Worm (Caenorhabditis elegans) whole organism, L1 larva: ENCODE measurements around the gene F59B10.6.
A peak's percentile ranks its signal among the peaks of the same experiment; 100 is the strongest.

Experiments used
- C16A3.4 ChIP-seq: fragments of 150-350 bp; optimal IDR thresholded peaks from 2 replicates; lab custom pipeline; 2014; ENCODE audit warnings: missing biosample characterization, missing genetic modification characterization
- aha-1 ChIP-seq: fragments of 150-350 bp; optimal IDR thresholded peaks from 2 replicates; lab custom pipeline; 2014; ENCODE audit warnings: missing biosample characterization, missing genetic modification characterization
- aly-2 ChIP-seq: fragments of 150-350 bp; optimal IDR thresholded peaks from 2 replicates; lab custom pipeline; 2014; ENCODE audit warnings: missing biosample characterization, missing genetic modification characterization
- blmp-1 ChIP-seq: fragments of 150-350 bp; optimal IDR thresholded peaks from 2 replicates; lab custom pipeline; 2014; ENCODE audit warnings: missing biosample characterization, missing genetic modification characterization
- ceh-63 ChIP-seq: fragments of 200-800 bp; sonication (Bioruptor generic); optimal IDR thresholded peaks from 2 replicates; lab custom pipeline; 2018; ENCODE audit warnings: mild to moderate bottlenecking, missing genetic modification characterization, missing compliant biosample characterization
- ceh-90 ChIP-seq: sonication (generic microtip); optimal IDR thresholded peaks from 2 replicates; lab custom pipeline; 2016; ENCODE audit warnings: missing genetic modification characterization, missing compliant biosample characterization
- ces-1 ChIP-seq: fragments of 150-350 bp; optimal IDR thresholded peaks from 2 replicates; lab custom pipeline; 2014; ENCODE audit warnings: missing biosample characterization, missing genetic modification reagents, missing genetic modification characterization
- dpl-1 ChIP-seq, 3 experiments: fragments of 150-350 bp in 2 of 3; sonication (generic microtip) in 1 of 3; optimal IDR thresholded peaks; 2 replicates each; lab custom pipeline; 2014 to 2017; ENCODE audit warnings: missing biosample characterization in 3 of 3, missing genetic modification characterization in 3 of 3, missing genetic modification reagents in 3 of 3
- efl-1 ChIP-seq, 4 experiments: fragments of 150-350 bp; optimal IDR thresholded peaks in 3 of 4; peaks in 1 of 4; 1 replicate in 1 of 4; 2 replicates in 3 of 4; lab custom pipeline; 2014; ENCODE audit warnings: missing biosample characterization in 2 of 4, missing genetic modification characterization in 2 of 4, missing genetic modification reagents in 2 of 4
- elt-3 ChIP-seq, 6 experiments: fragments of 150-350 bp in 1 of 6; sonication (generic microtip); optimal IDR thresholded peaks; 2 replicates each; lab custom pipeline; 2017 to 2018; ENCODE audit warnings: missing biosample characterization in 6 of 6, missing genetic modification characterization in 6 of 6, inconsistent platforms in 1 of 6
- fkh-8 ChIP-seq: sonication (generic microtip); optimal IDR thresholded peaks from 2 replicates; lab custom pipeline; 2016; ENCODE audit warnings: mild to moderate bottlenecking, missing genetic modification characterization, missing compliant biosample characterization
- hlh-17 ChIP-seq: fragments of 200-800 bp; sonication (Bioruptor generic); optimal IDR thresholded peaks from 2 replicates; lab custom pipeline; 2018; ENCODE audit warnings: missing genetic modification characterization, mild to moderate bottlenecking, missing compliant biosample characterization, moderate library complexity, borderline replicate concordance
- isw-1 ChIP-seq: fragments of 200-800 bp; sonication (Bioruptor generic); IDR thresholded peaks from 2 replicates; pipeline ENCODE4 v1.3.6; 2022; ENCODE audit warnings: missing genetic modification characterization, missing compliant biosample characterization
- lin-14 ChIP-seq: fragments of 200-800 bp; sonication (Bioruptor generic); optimal IDR thresholded peaks from 2 replicates; lab custom pipeline; 2018; ENCODE audit warnings: mild to moderate bottlenecking, missing genetic modification characterization, moderate library complexity, missing compliant biosample characterization
- lin-15B ChIP-seq: fragments of 150-350 bp; sonication (generic microtip); optimal IDR thresholded peaks from 3 replicates; lab custom pipeline; 2014; ENCODE audit warnings: missing biosample characterization, missing genetic modification characterization
- lin-35 ChIP-seq, 2 experiments: fragments of 150-350 bp; optimal IDR thresholded peaks; 2 replicates each; lab custom pipeline; 2014; ENCODE audit warnings: missing biosample characterization in 2 of 2, missing genetic modification characterization in 2 of 2, missing genetic modification reagents in 2 of 2
- lir-3 ChIP-seq: sonication (generic microtip); optimal IDR thresholded peaks from 2 replicates; lab custom pipeline; 2016; ENCODE audit warnings: mild to moderate bottlenecking, missing genetic modification characterization, moderate library complexity, missing compliant biosample characterization; ENCODE audit not compliant: poor library complexity
- lsy-2 ChIP-seq, 2 experiments: fragments of 150-350 bp; optimal IDR thresholded peaks; 2 replicates each; lab custom pipeline; 2014; ENCODE audit warnings: missing biosample characterization in 2 of 2, missing genetic modification characterization in 2 of 2
- mab-9 ChIP-seq: fragments of 200-800 bp; sonication (Bioruptor generic); IDR thresholded peaks from 2 replicates; pipeline ENCODE4 v1.3.6; 2022; ENCODE audit warnings: missing genetic modification reagents, missing genetic modification characterization, missing compliant biosample characterization
- mdl-1 ChIP-seq, 2 experiments: fragments of 150-350 bp; optimal IDR thresholded peaks; 2 replicates each; lab custom pipeline; 2014 to 2017; ENCODE audit warnings: missing biosample characterization in 2 of 2, missing genetic modification characterization in 2 of 2, inconsistent platforms in 1 of 2
- mep-1 ChIP-seq: fragments of 150-350 bp; optimal IDR thresholded peaks from 2 replicates; lab custom pipeline; 2014; ENCODE audit warnings: missing biosample characterization, missing genetic modification characterization
- nhr-12 ChIP-seq: sonication (generic microtip); optimal IDR thresholded peaks from 2 replicates; lab custom pipeline; 2017; ENCODE audit warnings: missing biosample characterization, missing genetic modification characterization
- nhr-20 ChIP-seq: sonication (generic microtip); optimal IDR thresholded peaks from 2 replicates; lab custom pipeline; 2016; ENCODE audit warnings: mild to moderate bottlenecking, missing genetic modification characterization, missing compliant biosample characterization
- nhr-71 ChIP-seq: sonication (generic microtip); optimal IDR thresholded peaks from 2 replicates; lab custom pipeline; 2016; ENCODE audit warnings: mild to moderate bottlenecking, missing genetic modification characterization, moderate library complexity, missing compliant biosample characterization
- nhr-85 ChIP-seq: sonication (generic microtip); peaks from one replicate; lab custom pipeline; 2016; ENCODE audit warnings: missing genetic modification characterization, inconsistent platforms, missing compliant biosample characterization
- nhr-90 ChIP-seq: sonication (generic microtip); optimal IDR thresholded peaks from 2 replicates; lab custom pipeline; 2016; ENCODE audit warnings: mild to moderate bottlenecking, missing genetic modification characterization, missing compliant biosample characterization; ENCODE audit not compliant: poor library complexity
- pax-3 ChIP-seq: fragments of 200-800 bp; sonication (Bioruptor generic); optimal IDR thresholded peaks from 2 replicates; lab custom pipeline; 2018; ENCODE audit warnings: mild to moderate bottlenecking, missing genetic modification characterization, moderate library complexity, missing compliant biosample characterization
- pqm-1 ChIP-seq: sonication (generic microtip); optimal IDR thresholded peaks from 3 replicates; lab custom pipeline; 2017; ENCODE audit warnings: missing biosample characterization, missing genetic modification characterization
- skn-1 ChIP-seq: fragments of 150-350 bp; optimal IDR thresholded peaks from 2 replicates; lab custom pipeline; 2014; ENCODE audit warnings: missing biosample characterization, missing genetic modification characterization
- snpc-4 ChIP-seq: fragments of 150-350 bp; optimal IDR thresholded peaks from 2 replicates; lab custom pipeline; 2014; ENCODE audit warnings: missing biosample characterization, missing genetic modification characterization
- snu-23 ChIP-seq: sonication (generic microtip); optimal IDR thresholded peaks from 2 replicates; lab custom pipeline; 2016; ENCODE audit warnings: missing genetic modification characterization, missing compliant biosample characterization
- unc-62 ChIP-seq: fragments of 150-350 bp; optimal IDR thresholded peaks from 2 replicates; lab custom pipeline; 2014; ENCODE audit warnings: missing biosample characterization, missing genetic modification reagents, missing genetic modification characterization
- vab-15 ChIP-seq: sonication (generic microtip); optimal IDR thresholded peaks from 2 replicates; lab custom pipeline; 2017; ENCODE audit warnings: missing genotype, mild to moderate bottlenecking, missing genetic modification characterization, missing compliant biosample characterization
- ztf-11 ChIP-seq, 2 experiments: sonication (generic microtip); optimal IDR thresholded peaks; 2 replicates each; lab custom pipeline; 2016 to 2017; ENCODE audit warnings: missing genetic modification characterization in 2 of 2, missing biosample characterization in 1 of 2, missing compliant biosample characterization in 1 of 2

F59B10.6 gene

DNA sequence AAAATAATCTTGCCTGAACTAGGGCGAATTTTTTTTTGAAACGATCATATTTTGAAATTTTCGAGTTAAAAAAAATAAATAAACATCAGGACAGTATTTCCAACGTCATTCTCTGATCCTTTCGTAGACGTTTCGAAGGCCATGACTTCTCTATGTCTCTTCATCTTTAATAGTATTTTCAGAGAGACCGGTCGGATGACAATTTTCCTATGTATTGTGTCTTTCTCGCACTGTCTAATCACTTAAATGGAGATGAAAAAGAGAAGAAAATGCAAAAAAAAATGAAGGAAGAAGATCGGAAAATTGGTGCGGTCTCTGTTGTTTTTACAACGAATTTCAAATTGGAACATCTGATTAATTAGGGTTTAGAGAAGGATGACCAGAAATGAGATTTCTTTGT is 860 bp upstream of the F59B10.6 start (continued):
- TF ChIP-seq snu-23 (GFP tag; lab: Kevin White, UChicago) (peak; percentile 61), pqm-1 (tag; lab: Kevin White, UChicago) (no peak), dpl-1 (GFP tag; optimal IDR thresholded peaks at IDR 0.05; lab: Kevin White, UChicago) (no peak), lin-14 (GFP tag; lab: Kevin White, UChicago) (peak; percentile 76), lin-35 (GFP tag; optimal IDR thresholded peaks at IDR 0.05; lab: Kevin White, UChicago) (peak in 1 of 2 experiments; percentile 21), lir-3 (tag; lab: Kevin White, UChicago) (no peak), skn-1 (peak; percentile 6), nhr-12 (tag; lab: Kevin White, UChicago) (no peak), elt-3 (tag; optimal IDR thresholded peaks at IDR 0.05; lab: Kevin White, UChicago) (peak in 3 of 6 experiments; percentile 18 to 49 (median 36)), ceh-63 (no peak)

DNA sequence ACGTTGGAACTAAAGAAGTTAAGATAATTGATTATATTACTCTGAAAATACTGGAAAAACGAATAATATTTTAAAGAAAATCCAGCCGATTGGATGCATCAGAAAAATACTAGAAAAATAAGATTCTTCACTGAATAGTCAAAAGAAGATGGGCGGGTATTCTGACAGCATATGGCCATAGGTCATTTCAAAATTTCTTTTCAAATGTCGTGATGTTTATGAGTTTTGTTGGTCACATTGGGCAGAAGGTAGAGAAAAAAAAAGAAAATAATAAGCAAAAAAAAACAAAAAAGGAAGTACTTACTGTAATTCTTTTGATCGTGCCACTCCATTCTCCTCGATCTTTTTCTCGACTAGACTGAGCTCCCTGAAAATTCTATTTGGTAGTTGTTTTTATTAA is 691 bp downstream of the F59B10.6 start, which contains the start of gene F59B10.5:
Gene F59B10.5, minus strand, starts transcription at position 101 of the 400 bp plus-strand sequence.
- TF ChIP-seq pax-3 (tag; lab: Kevin White, UChicago) = no peak
- TF ChIP-seq nhr-90 = no peak

DNA sequence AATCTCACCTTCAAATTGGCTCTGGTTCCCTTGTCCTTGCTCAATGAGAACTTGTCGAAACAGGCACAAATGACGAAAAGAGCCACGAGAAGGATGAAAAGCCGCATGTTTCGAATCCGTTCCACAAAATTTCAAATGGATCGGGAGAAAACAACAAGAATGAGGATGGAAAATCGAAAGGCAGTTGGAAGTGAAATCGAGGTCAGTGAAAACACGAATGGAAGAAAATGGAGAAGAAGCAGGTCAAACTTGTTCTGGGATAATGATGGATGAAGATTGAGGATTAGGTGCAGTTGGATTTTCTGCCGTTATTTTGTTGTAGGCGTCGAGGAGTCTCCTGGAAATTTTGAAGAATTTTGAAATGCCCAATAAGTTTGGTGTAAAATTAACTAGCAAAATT is 1.2 kb downstream of the F59B10.6 start:
- TF ChIP-seq mab-9 (GFP tag; lab: Robert Waterston, UW) (no peak), blmp-1 (tag; lab: Kevin White, UChicago) (peak; percentile 98)

DNA sequence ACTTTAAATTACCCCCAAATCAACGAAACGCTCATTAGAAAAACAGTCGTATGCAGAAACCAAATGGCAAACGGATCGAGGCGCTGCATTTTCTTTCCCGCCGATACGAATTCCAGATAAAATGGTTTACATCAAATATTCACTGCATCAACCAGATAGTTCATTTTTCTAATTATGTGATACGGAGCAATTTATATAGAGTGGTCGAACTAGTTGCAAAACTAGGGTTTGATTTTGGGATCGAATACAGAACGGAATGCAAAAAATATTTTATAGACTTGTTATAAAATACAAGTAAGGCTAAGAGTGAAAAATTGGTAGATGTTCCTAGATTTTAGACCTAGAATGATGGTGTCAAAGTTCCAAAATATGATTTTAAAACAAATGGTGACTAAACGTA is 4.4 kb downstream of the F59B10.6 start:
- TF ChIP-seq ceh-90 (tag; lab: Kevin White, UChicago) (no peak), efl-1 (optimal IDR thresholded peaks at IDR 0.05; lab: Kevin White, UChicago) (no peak), efl-1 (GFP tag; optimal IDR thresholded peaks at IDR 0.05 in 1 of 2; lab: Kevin White, UChicago) (peak in 1 of 2 experiments; percentile 63)

DNA sequence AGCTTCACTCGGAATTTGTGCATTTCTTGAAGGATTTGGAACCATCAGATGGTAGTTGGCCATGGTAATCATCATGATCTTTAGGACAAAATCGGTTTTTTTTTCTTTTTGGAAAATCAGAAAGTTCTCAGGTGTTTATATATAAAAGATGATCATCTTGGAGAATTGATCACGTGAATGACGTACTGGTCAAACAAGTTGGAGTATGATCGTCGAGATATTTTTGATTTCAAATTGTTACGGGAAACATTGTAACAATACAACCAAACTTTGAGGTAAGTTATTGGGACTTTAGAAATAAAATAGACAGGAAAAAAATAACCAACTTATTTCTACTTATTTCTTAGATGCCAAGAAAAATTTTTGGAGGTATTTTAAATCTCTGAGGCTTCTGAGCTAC is 5.3 kb downstream of the F59B10.6 start, which contains the start of gene F59B10.4:
Gene F59B10.4, minus strand, starts transcription at position 101 of the 400 bp plus-strand sequence.
- TF ChIP-seq nhr-71 (tag; lab: Kevin White, UChicago) = peak; percentile 7
- TF ChIP-seq snu-23 (GFP tag; lab: Kevin White, UChicago) = peak; percentile 2
- TF ChIP-seq nhr-20 (tag; lab: Kevin White, UChicago) = peak; percentile 8
- TF ChIP-seq unc-62 (GFP tag; lab: Kevin White, UChicago) = no peak
- TF ChIP-seq blmp-1 (tag; lab: Kevin White, UChicago) = peak; percentile 16
- no peak for TF ChIP-seq ztf-11 (tag; optimal IDR thresholded peaks at IDR 0.05; lab: Kevin White, UChicago)
- TF ChIP-seq vab-15 = no peak
- TF ChIP-seq elt-3 (tag; optimal IDR thresholded peaks at IDR 0.05; lab: Kevin White, UChicago) = peak in 1 of 6 experiments; percentile 8
- peak; percentile 84 for TF ChIP-seq nhr-85 (tag; lab: Kevin White, UChicago)
- no peak for TF ChIP-seq mep-1
- TF ChIP-seq nhr-12 (tag; lab: Kevin White, UChicago) = no peak
- TF ChIP-seq lin-14 (GFP tag; lab: Kevin White, UChicago) = peak; percentile 15

DNA sequence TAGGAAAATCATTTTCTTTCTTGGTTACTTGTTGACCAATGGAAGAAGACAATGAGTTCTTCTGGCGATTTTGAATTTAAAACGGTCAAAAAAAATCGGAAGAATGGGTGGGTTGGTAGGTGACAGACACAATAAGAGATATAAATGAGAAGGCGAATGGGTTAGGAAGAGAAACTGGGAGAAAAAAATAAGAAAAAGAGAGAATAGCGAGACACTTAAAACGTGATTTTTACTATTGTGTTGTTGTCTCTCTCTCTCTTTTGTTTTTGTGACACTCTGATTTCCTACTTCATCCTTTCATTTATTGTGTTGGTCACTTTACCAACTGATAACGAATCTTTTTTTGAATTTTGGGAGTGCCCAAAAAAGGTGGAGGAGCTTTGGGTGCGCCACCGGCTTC is 7.9 kb downstream of the F59B10.6 start:
- peak; percentile 48 for TF ChIP-seq nhr-20 (tag; lab: Kevin White, UChicago)
- no peak for TF ChIP-seq aly-2
- peak; percentile 71 for TF ChIP-seq lin-14 (GFP tag; lab: Kevin White, UChicago)
- TF ChIP-seq lsy-2 (tag; optimal IDR thresholded peaks at IDR 0.05; lab: Kevin White, UChicago) = peak in 1 of 2 experiments; percentile 25
- TF ChIP-seq nhr-85 (tag; lab: Kevin White, UChicago) = peak; percentile 63
- no peak for TF ChIP-seq snpc-4 (tag; lab: Kevin White, UChicago)
- TF ChIP-seq blmp-1 (tag; lab: Kevin White, UChicago) = peak; percentile 74
- no peak for TF ChIP-seq isw-1
- TF ChIP-seq nhr-71 (tag; lab: Kevin White, UChicago) = peak; percentile 25
- TF ChIP-seq mdl-1 (tag; optimal IDR thresholded peaks at IDR 0.05; lab: Kevin White, UChicago) = no peak
- TF ChIP-seq snu-23 (GFP tag; lab: Kevin White, UChicago) = peak; percentile 49
- no peak for TF ChIP-seq aha-1 (tag; lab: Kevin White, UChicago)
- TF ChIP-seq ces-1 (GFP tag; lab: Kevin White, UChicago) = no peak
- TF ChIP-seq lin-35 (GFP tag; optimal IDR thresholded peaks at IDR 0.05; lab: Kevin White, UChicago) = peak in 1 of 2 experiments; percentile 24
- TF ChIP-seq lir-3 (tag; lab: Kevin White, UChicago) = no peak
- peak in 2 of 6 experiments; percentile 4 to 8 for TF ChIP-seq elt-3 (tag; optimal IDR thresholded peaks at IDR 0.05; lab: Kevin White, UChicago)
- no peak for TF ChIP-seq ztf-11 (tag; optimal IDR thresholded peaks at IDR 0.05; lab: Kevin White, UChicago)
- no peak for TF ChIP-seq fkh-8 (tag; lab: Kevin White, UChicago)
- TF ChIP-seq C16A3.4 (tag; lab: Kevin White, UChicago) = peak; percentile 14
- no peak for TF ChIP-seq hlh-17 (GFP tag; lab: Kevin White, UChicago)
- no peak for TF ChIP-seq lin-15B (tag; lab: Kevin White, UChicago)
- no peak for TF ChIP-seq ceh-90 (tag; lab: Kevin White, UChicago)
